Worm (Caenorhabditis elegans) whole organism, midembryonic: ENCODE measurements around the gene B0250.7.

Experiments used
- cog-1 ChIP-seq: sonication (generic microtip); optimal IDR thresholded peaks from 2 replicates; lab custom pipeline; 2016; ENCODE audit warnings: missing genetic modification characterization, missing compliant biosample characterization
- flt-1 ChIP-seq: fragments of 200-800 bp; sonication (Bioruptor generic); IDR thresholded peaks from 2 replicates; pipeline ENCODE4 v1.3.6; 2022; ENCODE audit warnings: missing genetic modification characterization, missing compliant biosample characterization
- klf-2 ChIP-seq: fragments of 200-800 bp; sonication (Bioruptor generic); conservative IDR thresholded peaks from 2 replicates; pipeline ENCODE4 v1.3.6; 2022; ENCODE audit warnings: missing genetic modification reagents, missing genetic modification characterization, missing compliant biosample characterization
- med-1 ChIP-seq: sonication (generic microtip); optimal IDR thresholded peaks from 2 replicates; lab custom pipeline; 2017; ENCODE audit warnings: missing genetic modification characterization, mild to moderate bottlenecking, missing compliant biosample characterization, antibody characterized with exemption, missing genetic modification reagents; ENCODE audit not compliant: insufficient read depth
- ref-1 ChIP-seq: fragments of 200-800 bp; sonication (Bioruptor generic); conservative IDR thresholded peaks from 2 replicates; pipeline ENCODE4 v1.3.6; 2022; ENCODE audit warnings: missing genetic modification reagents, missing genetic modification characterization, missing compliant biosample characterization
- ztf-23 ChIP-seq: fragments of 200-800 bp; sonication (Bioruptor generic); IDR thresholded peaks from 2 replicates; pipeline ENCODE4 v1.3.6; 2022; ENCODE audit warnings: missing genetic modification reagents, missing genetic modification characterization, missing compliant biosample characterization
- ztf-29 ChIP-seq: fragments of 200-800 bp; sonication (Bioruptor generic); IDR thresholded peaks from 2 replicates; pipeline ENCODE4 v1.3.6; 2022; ENCODE audit warnings: missing genetic modification reagents, missing genetic modification characterization, missing compliant biosample characterization

DNA sequence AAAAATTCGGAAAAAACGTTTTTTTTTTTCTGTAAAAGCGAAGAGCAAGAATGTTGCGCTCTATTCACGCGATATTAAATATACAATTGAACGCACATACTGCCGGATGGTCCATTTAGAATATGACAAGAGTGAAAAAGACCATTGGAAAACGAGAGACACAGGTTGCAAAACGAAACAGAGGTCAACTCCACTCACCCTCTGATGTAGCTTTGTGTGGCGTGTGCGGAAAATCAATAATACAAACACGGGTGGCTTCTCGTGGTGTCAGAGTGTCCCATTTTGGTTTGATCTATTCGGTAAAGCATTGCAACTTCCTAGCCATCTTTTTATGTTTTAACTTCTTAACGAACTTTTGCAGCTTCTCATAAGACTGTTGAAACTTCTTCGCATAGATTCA is 11.1 kb downstream of the B0250.7 start:
- TF ChIP-seq ztf-29 (GFP tag; lab: Robert Waterston, UW) (no peak), flt-1 (no peak), ref-1 (GFP tag; lab: Robert Waterston, UW) (no peak), med-1 (GFP tag; lab: Kevin White, UChicago) (no peak), cog-1 (no peak), klf-2 (no peak), ztf-23 (GFP tag; lab: Robert Waterston, UW) (no peak)
